Worm (Caenorhabditis elegans) whole organism, L4 larva: ENCODE results near the gene H14N18.4.

Experiments
- D1046.2 ChIP-seq: fragments of 200-800 bp; sonication (Bioruptor generic); IDR thresholded peaks from 2 replicates; pipeline ENCODE4 v1.3.6; 2022; ENCODE audit warnings: missing genetic modification characterization, missing compliant biosample characterization
- F10B5.3 ChIP-seq: sonication (generic microtip); optimal IDR thresholded peaks from 2 replicates; lab custom pipeline; 2016; ENCODE audit warnings: mild to moderate bottlenecking, missing genetic modification characterization, missing compliant biosample characterization
- F37D6.2 ChIP-seq: sonication (generic microtip); optimal IDR thresholded peaks from 2 replicates; lab custom pipeline; 2016; ENCODE audit warnings: mild to moderate bottlenecking, missing genetic modification characterization, missing compliant biosample characterization
- ZK337.2 ChIP-seq: fragments of 200-800 bp; sonication (Bioruptor generic); IDR thresholded peaks from 2 replicates; pipeline ENCODE4 v1.3.6; 2022; ENCODE audit warnings: missing genetic modification reagents, missing genetic modification characterization, missing compliant biosample characterization
- ZK546.5 ChIP-seq, 2 experiments: sonication (generic microtip); optimal IDR thresholded peaks; 2 replicates each; lab custom pipeline; 2017; ENCODE audit warnings: missing biosample characterization in 2 of 2, missing genetic modification characterization in 2 of 2
- aha-1 ChIP-seq: fragments of 150-350 bp; peaks from one replicate; lab custom pipeline; 2014; ENCODE audit warnings: missing biosample characterization, missing genetic modification characterization
- aly-2 ChIP-seq: sonication (generic microtip); optimal IDR thresholded peaks from 2 replicates; lab custom pipeline; 2018; ENCODE audit warnings: missing biosample characterization, missing genetic modification characterization
- attf-4 ChIP-seq: sonication (generic microtip); optimal IDR thresholded peaks from 3 replicates; lab custom pipeline; 2017; ENCODE audit warnings: missing biosample characterization, missing genetic modification characterization
- daf-16 ChIP-seq, 3 experiments: sonication (generic microtip); optimal IDR thresholded peaks; 2 replicates each; lab custom pipeline; 2016 to 2017; ENCODE audit warnings: missing genetic modification characterization in 3 of 3, missing genetic modification reagents in 3 of 3, mild to moderate bottlenecking in 2 of 3, missing compliant biosample characterization in 2 of 3, missing biosample characterization in 1 of 3, moderate library complexity in 1 of 3
- dmd-8 ChIP-seq: fragments of 200-800 bp; sonication (Bioruptor generic); IDR thresholded peaks from 2 replicates; pipeline ENCODE4 v1.3.6; 2022; ENCODE audit warnings: missing genetic modification characterization, missing compliant biosample characterization
- dpl-1 ChIP-seq: fragments of 150-350 bp; optimal IDR thresholded peaks from 2 replicates; lab custom pipeline; 2014; ENCODE audit warnings: missing biosample characterization, missing genetic modification reagents, missing genetic modification characterization
- dve-1 ChIP-seq: sonication (generic microtip); optimal IDR thresholded peaks from 2 replicates; lab custom pipeline; 2017; ENCODE audit warnings: antibody characterized with exemption, mild to moderate bottlenecking, missing genetic modification characterization, missing compliant biosample characterization; ENCODE audit not compliant: insufficient read depth
- hlh-11 ChIP-seq: fragments of 200-800 bp; sonication (Bioruptor generic); optimal IDR thresholded peaks from 2 replicates; lab custom pipeline; 2018; ENCODE audit warnings: mild to moderate bottlenecking, missing genetic modification characterization, missing compliant biosample characterization
- hlh-30 ChIP-seq: sonication (generic microtip); optimal IDR thresholded peaks from 2 replicates; lab custom pipeline; 2017; ENCODE audit warnings: antibody characterized with exemption, mild to moderate bottlenecking, missing genetic modification characterization, missing compliant biosample characterization; ENCODE audit not compliant: insufficient read depth
- lim-7 ChIP-seq: fragments of 200-800 bp; sonication (Bioruptor generic); IDR thresholded peaks from 2 replicates; pipeline ENCODE4 v1.3.6; 2022; ENCODE audit warnings: missing genetic modification characterization, missing compliant biosample characterization
- lin-13 ChIP-seq: fragments of 150-350 bp; optimal IDR thresholded peaks from 2 replicates; lab custom pipeline; 2014; ENCODE audit warnings: missing biosample characterization, missing genetic modification reagents, missing genetic modification characterization
- lin-38 ChIP-seq: fragments of 200-800 bp; sonication (Bioruptor generic); IDR thresholded peaks from 2 replicates; pipeline ENCODE4 v1.3.6; 2022; ENCODE audit warnings: missing genetic modification reagents, missing genetic modification characterization, missing compliant biosample characterization
- lin-39 ChIP-seq: fragments of 150-350 bp; optimal IDR thresholded peaks from 2 replicates; lab custom pipeline; 2014; ENCODE audit warnings: missing biosample characterization, missing genetic modification reagents, missing genetic modification characterization
- madf-9 ChIP-seq: fragments of 200-800 bp; sonication (Bioruptor generic); conservative IDR thresholded peaks from 2 replicates; pipeline ENCODE4 v1.3.6; 2022; ENCODE audit warnings: missing genetic modification reagents, missing genetic modification characterization, missing compliant biosample characterization
- mep-1 ChIP-seq: fragments of 150-350 bp; sonication (generic microtip); optimal IDR thresholded peaks from 3 replicates; lab custom pipeline; 2014; ENCODE audit warnings: missing biosample characterization, missing genetic modification characterization
- mxl-2 ChIP-seq: fragments of 200-800 bp; sonication (Bioruptor generic); conservative IDR thresholded peaks from 2 replicates; pipeline ENCODE4 v1.3.6; 2022; ENCODE audit warnings: missing genetic modification reagents, missing genetic modification characterization, missing compliant biosample characterization
- nhr-102 ChIP-seq: sonication (generic microtip); optimal IDR thresholded peaks from 2 replicates; lab custom pipeline; 2016; ENCODE audit warnings: mild to moderate bottlenecking, missing genetic modification characterization, moderate library complexity, missing compliant biosample characterization
- nhr-25 ChIP-seq: sonication (generic microtip); optimal IDR thresholded peaks from 2 replicates; lab custom pipeline; 2017; ENCODE audit warnings: missing genetic modification characterization, mild to moderate bottlenecking, missing compliant biosample characterization, antibody characterized with exemption, moderate library complexity, borderline replicate concordance; ENCODE audit not compliant: insufficient read depth
- nhr-41 ChIP-seq: fragments of 200-800 bp; sonication (Bioruptor generic); IDR thresholded peaks from 2 replicates; pipeline ENCODE4 v1.3.6; 2022; ENCODE audit warnings: missing genetic modification reagents, missing genetic modification characterization, missing compliant biosample characterization
- nhr-42 ChIP-seq: fragments of 200-800 bp; sonication (Bioruptor generic); IDR thresholded peaks from 2 replicates; pipeline ENCODE4 v1.3.6; 2022; ENCODE audit warnings: missing genetic modification characterization, missing compliant biosample characterization
- pha-4 ChIP-seq, 2 experiments: fragments of 150-350 bp in 1 of 2; fragments of 200-800 bp in 1 of 2; sonication (Bioruptor generic) in 1 of 2; IDR thresholded peaks in 1 of 2; optimal IDR thresholded peaks in 1 of 2; 2 replicates each; pipeline versions ENCODE4 v1.3.6 to Lab custom; 2014 to 2022; ENCODE audit warnings: missing genetic modification characterization in 2 of 2, missing genetic modification reagents in 2 of 2, missing biosample characterization in 1 of 2, missing compliant biosample characterization in 1 of 2
- php-3 ChIP-seq: fragments of 200-800 bp; sonication (Bioruptor generic); IDR thresholded peaks from 2 replicates; pipeline ENCODE4 v1.3.6; 2022; ENCODE audit warnings: missing genetic modification reagents, missing genetic modification characterization, missing compliant biosample characterization
- rbr-2 ChIP-seq: sonication (generic microtip); optimal IDR thresholded peaks from 2 replicates; lab custom pipeline; 2016; ENCODE audit warnings: missing genotype, missing genetic modification characterization, missing compliant biosample characterization
- saeg-2 ChIP-seq: fragments of 200-800 bp; sonication (Bioruptor generic); IDR thresholded peaks from 2 replicates; pipeline ENCODE4 v1.3.6; 2022; ENCODE audit warnings: missing genetic modification reagents, missing genetic modification characterization, missing compliant biosample characterization
- snpc-1.2 ChIP-seq: fragments of 200-800 bp; sonication (Bioruptor generic); IDR thresholded peaks from 2 replicates; pipeline ENCODE4 v1.3.6; 2022; ENCODE audit warnings: missing genetic modification reagents, missing genetic modification characterization, missing compliant biosample characterization
- unc-39 ChIP-seq: sonication (generic microtip); optimal IDR thresholded peaks from 2 replicates; lab custom pipeline; 2017; ENCODE audit warnings: missing biosample characterization, missing genetic modification characterization
- unc-62 ChIP-seq, 3 experiments: fragments of 150-350 bp in 1 of 3; sonication (generic microtip); optimal IDR thresholded peaks in 2 of 3; peaks in 1 of 3; 1 replicate in 1 of 3; 2 replicates in 2 of 3; lab custom pipeline; 2014 to 2017; ENCODE audit warnings: missing biosample characterization in 3 of 3, missing genetic modification characterization in 3 of 3, missing genetic modification reagents in 3 of 3, missing genotype in 1 of 3

Gene H14N18.4

ce11 chrV:8964055-8964758 lies 35.4 kb upstream of the H14N18.4 start, which contains the start of gene nhr-44:
Gene nhr-44 (minus strand): TSS chrV:8964105.
- TF ChIP-seq hlh-30 (tag; lab: Kevin White, UChicago) (peak; percentile 46), dpl-1 (GFP tag; lab: Kevin White, UChicago) (no peak), hlh-11 (tag; lab: Kevin White, UChicago) (no peak), aha-1 (peak; percentile 76), lim-7 (GFP tag; lab: Robert Waterston, UW) (no peak), pha-4 (GFP tag; IDR thresholded peaks at IDR 0.05; lab: Robert Waterston, UW) (no peak), pha-4 (tag; optimal IDR thresholded peaks at IDR 0.05; lab: Kevin White, UChicago) (no peak), saeg-2 (GFP tag; lab: Robert Waterston, UW) (no peak), daf-16 (GFP tag; optimal IDR thresholded peaks at IDR 0.05; lab: Kevin White, UChicago) (no peak), daf-16 (tag; optimal IDR thresholded peaks at IDR 0.05; lab: Kevin White, UChicago) (peak; percentile 8), mep-1 (tag; lab: Kevin White, UChicago) (no peak), dve-1 (no peak), dmd-8 (GFP tag; lab: Robert Waterston, UW) (no peak), nhr-41 (GFP tag; lab: Robert Waterston, UW) (no peak), unc-39 (tag; lab: Kevin White, UChicago) (no peak), lin-13 (no peak)
- TF ChIP-seq, all 104 proteins: peak for 3

- TF ChIP-seq snpc-1.2 (GFP tag; lab: Robert Waterston, UW) (0 out of 2 replicates have a peak, but pooled peaks have one; percentile 29), unc-62 (GFP tag; optimal IDR thresholded peaks at IDR 0.05 in 1 of 2; lab: Kevin White, UChicago) (peak in 1 of 2 experiments; percentile 16), unc-62 (tag; optimal IDR thresholded peaks at IDR 0.05; lab: Kevin White, UChicago) (no peak), nhr-25 (peak; percentile 69), mxl-2 (GFP tag; lab: Robert Waterston, UW) (no peak), attf-4 (tag; lab: Kevin White, UChicago) (no peak), hlh-30 (tag; lab: Kevin White, UChicago) (peak; percentile 26)
Observed at ce11 chrV:8956387-8957095, 27.8 kb upstream of the H14N18.4 start, which contains the start of gene ttc-17. Gene ttc-17 (plus strand): TSS chrV:8957045.

DNA sequence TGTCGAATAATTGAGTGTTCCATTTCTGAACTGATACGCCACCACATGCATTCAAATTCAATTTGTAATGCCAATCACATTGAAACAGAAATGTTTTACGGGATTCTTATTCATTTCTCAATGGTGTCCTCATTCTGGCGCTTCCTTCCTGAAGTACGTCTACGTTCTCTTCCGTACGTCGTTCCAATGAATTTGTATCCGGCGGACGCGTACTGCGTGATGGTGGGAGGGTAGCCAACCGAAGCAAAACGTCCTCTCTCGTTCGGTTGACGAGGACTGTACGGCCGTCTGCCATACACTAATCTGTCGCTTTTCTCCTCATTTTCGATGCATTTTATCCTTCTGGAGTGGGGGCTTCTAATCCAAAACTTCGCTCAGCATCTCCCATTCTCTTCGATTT lies 21.1 kb upstream of the H14N18.4 start:
- 0 out of 2 replicates have a peak, but pooled peaks have one; percentile 20 for TF ChIP-seq madf-9 (GFP tag; lab: Robert Waterston, UW)
- TF ChIP-seq nhr-42 (GFP tag; lab: Robert Waterston, UW) = no peak
- no peak for TF ChIP-seq F37D6.2 (tag; lab: Kevin White, UChicago)
- TF ChIP-seq rbr-2 (tag; lab: Kevin White, UChicago) = no peak
- no peak for TF ChIP-seq F10B5.3 (tag; lab: Kevin White, UChicago)
- no peak for TF ChIP-seq lin-39 (tag; lab: Kevin White, UChicago)
- TF ChIP-seq dve-1 = no peak
- no peak for TF ChIP-seq aly-2
- TF ChIP-seq ZK546.5 (tag; optimal IDR thresholded peaks at IDR 0.05; lab: Kevin White, UChicago) = no peak
- peak in 1 of 2 experiments; percentile 95 for TF ChIP-seq unc-62 (GFP tag; optimal IDR thresholded peaks at IDR 0.05 in 1 of 2; lab: Kevin White, UChicago)
- no peak for TF ChIP-seq unc-62 (tag; optimal IDR thresholded peaks at IDR 0.05; lab: Kevin White, UChicago)
- no peak for TF ChIP-seq ZK337.2 (GFP tag; lab: Robert Waterston, UW)
- TF ChIP-seq pha-4 (GFP tag; IDR thresholded peaks at IDR 0.05; lab: Robert Waterston, UW) = no peak
- no peak for TF ChIP-seq pha-4 (tag; optimal IDR thresholded peaks at IDR 0.05; lab: Kevin White, UChicago)
- TF ChIP-seq nhr-102 = no peak
- TF ChIP-seq lin-38 (GFP tag; lab: Robert Waterston, UW) = no peak
- 0 out of 2 replicates have a peak, but pooled peaks have one; percentile 17 for TF ChIP-seq php-3 (GFP tag; lab: Robert Waterston, UW)
- no peak for TF ChIP-seq D1046.2 (GFP tag; lab: Robert Waterston, UW)
